Worm (Caenorhabditis elegans) whole organism, mixed stage, embryonic: ENCODE measurements around the gene PDB1.1.

Source experiments
- M03D4.4 ChIP-seq: sonication (generic microtip); optimal IDR thresholded peaks from 2 replicates; lab custom pipeline; 2017; ENCODE audit warnings: mild to moderate bottlenecking, missing genetic modification characterization, missing compliant biosample characterization
- bed-3 ChIP-seq: fragments of 200-800 bp; sonication (Bioruptor generic); optimal IDR thresholded peaks from 3 replicates; lab custom pipeline; 2018; ENCODE audit warnings: mild to moderate bottlenecking, missing genetic modification characterization, moderate library complexity, missing compliant biosample characterization
- ceh-39 ChIP-seq: fragments of 150-350 bp; optimal IDR thresholded peaks from 2 replicates; lab custom pipeline; 2014; ENCODE audit warnings: missing biosample characterization, missing genetic modification characterization
- ceh-43 ChIP-seq: fragments of 200-800 bp; sonication (Bioruptor generic); optimal IDR thresholded peaks from 2 replicates; lab custom pipeline; 2018; ENCODE audit warnings: mild to moderate bottlenecking, missing genetic modification characterization, moderate library complexity, missing compliant biosample characterization
- ceh-83 ChIP-seq: fragments of 200-800 bp; sonication (Bioruptor generic); optimal IDR thresholded peaks from 2 replicates; lab custom pipeline; 2018; ENCODE audit warnings: mild to moderate bottlenecking, missing genetic modification characterization, missing compliant biosample characterization
- ces-1 ChIP-seq: fragments of 150-350 bp; optimal IDR thresholded peaks from 2 replicates; lab custom pipeline; 2014; ENCODE audit warnings: missing biosample characterization, missing genetic modification reagents, missing genetic modification characterization
- cnd-1 ChIP-seq: fragments of 200-800 bp; sonication (Bioruptor generic); optimal IDR thresholded peaks from 2 replicates; lab custom pipeline; 2018; ENCODE audit warnings: mild to moderate bottlenecking, missing genetic modification characterization, missing compliant biosample characterization
- drap-1 ChIP-seq: fragments of 200-800 bp; sonication (Bioruptor generic); optimal IDR thresholded peaks from 3 replicates; lab custom pipeline; 2018; ENCODE audit warnings: mild to moderate bottlenecking, missing genetic modification characterization, missing compliant biosample characterization
- elt-1 ChIP-seq: sonication (generic microtip); optimal IDR thresholded peaks from 2 replicates; lab custom pipeline; 2017; ENCODE audit warnings: missing genetic modification characterization, mild to moderate bottlenecking, missing compliant biosample characterization, antibody characterized with exemption, moderate library complexity, borderline replicate concordance; ENCODE audit not compliant: insufficient read depth
- elt-3 ChIP-seq: fragments of 150-350 bp; optimal IDR thresholded peaks from 2 replicates; lab custom pipeline; 2014; ENCODE audit warnings: missing biosample characterization, missing genetic modification characterization
- flh-1 ChIP-seq: fragments of 200-800 bp; sonication (Bioruptor generic); optimal IDR thresholded peaks from 2 replicates; lab custom pipeline; 2018; ENCODE audit warnings: mild to moderate bottlenecking, missing genetic modification characterization, moderate library complexity, missing compliant biosample characterization
- ham-2 ChIP-seq: fragments of 200-800 bp; sonication (Bioruptor generic); optimal IDR thresholded peaks from 2 replicates; lab custom pipeline; 2018; ENCODE audit warnings: mild to moderate bottlenecking, missing genetic modification characterization, missing compliant biosample characterization
- hlh-1 ChIP-seq: fragments of 150-350 bp; optimal IDR thresholded peaks from 2 replicates; lab custom pipeline; 2014; ENCODE audit warnings: missing biosample characterization, missing genetic modification reagents, missing genetic modification characterization
- lin-13 ChIP-seq: fragments of 150-350 bp; optimal IDR thresholded peaks from 2 replicates; lab custom pipeline; 2014; ENCODE audit warnings: missing biosample characterization, missing genetic modification characterization
- lin-32 ChIP-seq: fragments of 200-800 bp; sonication (Bioruptor generic); optimal IDR thresholded peaks from 2 replicates; lab custom pipeline; 2018; ENCODE audit warnings: mild to moderate bottlenecking, missing genetic modification characterization, missing compliant biosample characterization
- lsy-2 ChIP-seq: fragments of 150-350 bp; optimal IDR thresholded peaks from 2 replicates; lab custom pipeline; 2014; ENCODE audit warnings: missing biosample characterization, missing genetic modification characterization
- mab-5 ChIP-seq: fragments of 150-350 bp; optimal IDR thresholded peaks from 2 replicates; lab custom pipeline; 2014; ENCODE audit warnings: missing biosample characterization, missing genetic modification characterization
- mep-1 ChIP-seq: fragments of 150-350 bp; optimal IDR thresholded peaks from 2 replicates; lab custom pipeline; 2017; ENCODE audit warnings: missing biosample characterization, missing genetic modification reagents, missing genetic modification characterization, inconsistent platforms
- mls-2 ChIP-seq: sonication (generic microtip); optimal IDR thresholded peaks from 2 replicates; lab custom pipeline; 2016; ENCODE audit warnings: mild to moderate bottlenecking, missing genetic modification characterization, moderate library complexity, missing compliant biosample characterization
- nhr-2 ChIP-seq: fragments of 150-350 bp; optimal IDR thresholded peaks from 2 replicates; lab custom pipeline; 2014; ENCODE audit warnings: missing biosample characterization, missing genetic modification characterization
- nhr-237 ChIP-seq: fragments of 150-350 bp; optimal IDR thresholded peaks from 2 replicates; lab custom pipeline; 2014; ENCODE audit warnings: missing biosample characterization, missing genetic modification characterization
- nhr-28 ChIP-seq: fragments of 150-350 bp; optimal IDR thresholded peaks from 2 replicates; lab custom pipeline; 2014; ENCODE audit warnings: missing biosample characterization, missing genetic modification characterization
- nhr-76 ChIP-seq: sonication (generic microtip); optimal IDR thresholded peaks from 2 replicates; lab custom pipeline; 2017; ENCODE audit warnings: missing biosample characterization, missing genetic modification characterization
- pha-4 ChIP-seq: fragments of 150-350 bp; optimal IDR thresholded peaks from 2 replicates; lab custom pipeline; 2018; ENCODE audit warnings: missing biosample characterization, missing genetic modification reagents, missing genetic modification characterization
- sem-2 ChIP-seq: fragments of 200-800 bp; sonication (Bioruptor generic); optimal IDR thresholded peaks from 2 replicates; lab custom pipeline; 2018; ENCODE audit warnings: mild to moderate bottlenecking, missing genetic modification characterization, missing compliant biosample characterization
- sptf-1 ChIP-seq: sonication (generic microtip); optimal IDR thresholded peaks from 2 replicates; lab custom pipeline; 2017; ENCODE audit warnings: mild to moderate bottlenecking, missing genetic modification characterization, moderate library complexity, missing compliant biosample characterization
- tbx-8 ChIP-seq: fragments of 200-800 bp; sonication (Bioruptor generic); optimal IDR thresholded peaks from 2 replicates; lab custom pipeline; 2018; ENCODE audit warnings: mild to moderate bottlenecking, missing genetic modification characterization, moderate library complexity, missing compliant biosample characterization
- unc-62 ChIP-seq: fragments of 150-350 bp; optimal IDR thresholded peaks from 2 replicates; lab custom pipeline; 2014; ENCODE audit warnings: missing biosample characterization, missing genetic modification reagents, missing genetic modification characterization
- zip-8 ChIP-seq: fragments of 150-350 bp; optimal IDR thresholded peaks from 2 replicates; lab custom pipeline; 2014; ENCODE audit warnings: missing biosample characterization, missing genetic modification characterization
- ztf-11 ChIP-seq: fragments of 150-350 bp; optimal IDR thresholded peaks from 2 replicates; lab custom pipeline; 2014; ENCODE audit warnings: missing biosample characterization, missing genetic modification characterization

Gene PDB1.1

ce11 chrX:7553331-7553730, 5.6 kb downstream of the PDB1.1 start:
- TF ChIP-seq bed-3 (GFP tag; lab: Kevin White, UChicago): no peak
- TF ChIP-seq unc-62 (GFP tag; lab: Kevin White, UChicago): no peak
- no peak for TF ChIP-seq ces-1
- TF ChIP-seq cnd-1: no peak
- TF ChIP-seq sem-2 (GFP tag; lab: Kevin White, UChicago): no peak
- no peak for TF ChIP-seq mab-5 (tag; lab: Kevin White, UChicago)
- no peak for TF ChIP-seq pha-4 (tag; lab: Kevin White, UChicago)
- no peak for TF ChIP-seq zip-8 (tag; lab: Kevin White, UChicago)
- TF ChIP-seq drap-1: no peak
- TF ChIP-seq nhr-2: no peak
- TF ChIP-seq lsy-2 (tag; lab: Kevin White, UChicago): no peak
- TF ChIP-seq ceh-83: no peak
- no peak for TF ChIP-seq ceh-43

ce11 chrX:7550452-7550851, 8.4 kb downstream of the PDB1.1 start:
- TF ChIP-seq mab-5 (tag; lab: Kevin White, UChicago) (no peak), unc-62 (GFP tag; lab: Kevin White, UChicago) (no peak), elt-3 (tag; lab: Kevin White, UChicago) (no peak), elt-1 (tag; lab: Kevin White, UChicago) (no peak), mep-1 (tag; lab: Kevin White, UChicago) (no peak), zip-8 (tag; lab: Kevin White, UChicago) (no peak), nhr-28 (tag; lab: Kevin White, UChicago) (no peak), drap-1 (no peak), lsy-2 (tag; lab: Kevin White, UChicago) (no peak), lin-32 (GFP tag; lab: Kevin White, UChicago) (no peak), M03D4.4 (tag; lab: Kevin White, UChicago) (no peak), nhr-237 (tag; lab: Kevin White, UChicago) (no peak)

ce11 chrX:7548158-7548557, 10.7 kb downstream of the PDB1.1 start, which contains the start of gene F46C8.1:
Gene F46C8.1 (plus strand): TSS chrX:7548458.
- TF ChIP-seq drap-1 (no peak), nhr-28 (tag; lab: Kevin White, UChicago) (no peak), mls-2 (tag; lab: Kevin White, UChicago) (no peak), ceh-39 (no peak), flh-1 (GFP tag; lab: Kevin White, UChicago) (no peak), nhr-237 (tag; lab: Kevin White, UChicago) (no peak)

ce11 chrX:7547696-7548095, 11.2 kb downstream of the PDB1.1 start:
- TF ChIP-seq pha-4 (tag; lab: Kevin White, UChicago): no peak
- TF ChIP-seq mls-2 (tag; lab: Kevin White, UChicago): no peak
- TF ChIP-seq M03D4.4 (tag; lab: Kevin White, UChicago): no peak
- TF ChIP-seq ces-1: no peak
- no peak for TF ChIP-seq nhr-2
- no peak for TF ChIP-seq ztf-11 (tag; lab: Kevin White, UChicago)
- no peak for TF ChIP-seq nhr-28 (tag; lab: Kevin White, UChicago)
- TF ChIP-seq drap-1: no peak
- no peak for TF ChIP-seq sptf-1 (tag; lab: Kevin White, UChicago)
- TF ChIP-seq mab-5 (tag; lab: Kevin White, UChicago): no peak
- TF ChIP-seq cnd-1: no peak

- no peak for TF ChIP-seq lin-13 (tag; lab: Kevin White, UChicago)
- TF ChIP-seq bed-3 (GFP tag; lab: Kevin White, UChicago): no peak
- TF ChIP-seq tbx-8 (GFP tag; lab: Kevin White, UChicago): no peak
- no peak for TF ChIP-seq flh-1 (GFP tag; lab: Kevin White, UChicago)
- TF ChIP-seq ham-2 (GFP tag; lab: Kevin White, UChicago): peak; percentile 12
Observed at ce11 chrX:7546509-7546908, 12.4 kb downstream of the PDB1.1 start, which contains the start of gene col-174. Gene col-174 (plus strand): TSS chrX:7546809.

- TF ChIP-seq hlh-1 (no peak), zip-8 (tag; lab: Kevin White, UChicago) (no peak), nhr-28 (tag; lab: Kevin White, UChicago) (no peak), nhr-76 (tag; lab: Kevin White, UChicago) (no peak), nhr-237 (tag; lab: Kevin White, UChicago) (no peak), M03D4.4 (tag; lab: Kevin White, UChicago) (no peak), pha-4 (tag; lab: Kevin White, UChicago) (no peak), ceh-43 (no peak), mep-1 (tag; lab: Kevin White, UChicago) (no peak), lin-32 (GFP tag; lab: Kevin White, UChicago) (no peak), ceh-83 (no peak), nhr-2 (no peak), lin-13 (tag; lab: Kevin White, UChicago) (no peak), sptf-1 (tag; lab: Kevin White, UChicago) (no peak), flh-1 (GFP tag; lab: Kevin White, UChicago) (no peak)
Observed at ce11 chrX:7541078-7541477, 17.8 kb downstream of the PDB1.1 start.
